Fruit fly (Drosophila melanogaster) whole organism, adult: ENCODE data around the gene Alp5.

Experiments
- CG11617 ChIP-seq: fragments of 200-800 bp; sonication (Bioruptor generic); optimal IDR thresholded peaks from 2 replicates; lab custom pipeline; 2017; ENCODE audit warnings: mild to moderate bottlenecking, missing biosample characterization, missing genetic modification reagents, missing genetic modification characterization
- CG12768 ChIP-seq: fragments of 200-800 bp; sonication (Bioruptor generic); optimal IDR thresholded peaks from 2 replicates; lab custom pipeline; 2017; ENCODE audit warnings: missing biosample characterization, missing genetic modification characterization, mild to moderate bottlenecking, moderate library complexity, missing genetic modification reagents
- CG14711 ChIP-seq: fragments of 200-800 bp; sonication (Bioruptor generic); optimal IDR thresholded peaks from 2 replicates; lab custom pipeline; 2018; ENCODE audit warnings: missing biosample characterization, mild to moderate bottlenecking, missing genetic modification characterization, moderate library complexity
- CG1620 ChIP-seq: fragments of 200-800 bp; sonication (Bioruptor generic); optimal IDR thresholded peaks from 2 replicates; lab custom pipeline; 2016; ENCODE audit warnings: missing biosample characterization, missing genetic modification characterization
- CG33017 ChIP-seq: fragments of 200-800 bp; sonication (Bioruptor generic); optimal IDR thresholded peaks from 2 replicates; lab custom pipeline; 2018; ENCODE audit warnings: missing biosample characterization, mild to moderate bottlenecking, missing genetic modification characterization, moderate library complexity
- CG5204 ChIP-seq: fragments of 200-800 bp; sonication (Bioruptor generic); optimal IDR thresholded peaks from 2 replicates; lab custom pipeline; 2016; ENCODE audit warnings: missing biosample characterization, missing genetic modification characterization
- CG7045 ChIP-seq: fragments of 200-800 bp; sonication (Bioruptor generic); optimal IDR thresholded peaks from 2 replicates; lab custom pipeline; 2017; ENCODE audit warnings: missing biosample characterization, mild to moderate bottlenecking, missing genetic modification characterization
- CG7101 ChIP-seq: fragments of 200-800 bp; sonication (Bioruptor generic); optimal IDR thresholded peaks from 2 replicates; lab custom pipeline; 2018; ENCODE audit warnings: missing biosample characterization, mild to moderate bottlenecking, missing genetic modification characterization, moderate library complexity
- Clk ChIP-seq: fragments of 200-800 bp; sonication (Bioruptor generic); optimal IDR thresholded peaks from 2 replicates; lab custom pipeline; 2017; ENCODE audit warnings: missing biosample characterization, missing genetic modification characterization
- Crg-1 ChIP-seq: fragments of 200-800 bp; sonication (Bioruptor generic); optimal IDR thresholded peaks from 2 replicates; lab custom pipeline; 2016; ENCODE audit warnings: missing biosample characterization, missing genetic modification characterization
- Hr96 ChIP-seq: fragments of 200-800 bp; sonication (Bioruptor generic); optimal IDR thresholded peaks from 2 replicates; lab custom pipeline; 2016; ENCODE audit warnings: missing biosample characterization, missing genetic modification characterization
- Mnt ChIP-seq: fragments of 200-800 bp; sonication (Bioruptor generic); optimal IDR thresholded peaks from 2 replicates; lab custom pipeline; 2016; ENCODE audit warnings: missing biosample characterization, mild to moderate bottlenecking, missing genetic modification characterization
- bab1 ChIP-seq: fragments of 200-800 bp; sonication (Bioruptor generic); optimal IDR thresholded peaks from 3 replicates; lab custom pipeline; 2019; ENCODE audit warnings: missing biosample characterization, mild to moderate bottlenecking, missing genetic modification characterization, moderate library complexity
- cic ChIP-seq: fragments of 200-800 bp; sonication (Bioruptor generic); optimal IDR thresholded peaks from 2 replicates; lab custom pipeline; 2017; ENCODE audit warnings: missing biosample characterization, mild to moderate bottlenecking, missing genetic modification characterization, moderate library complexity
- cnc ChIP-seq, 2 experiments: fragments of >200 bp; optimal IDR thresholded peaks; 2 replicates each; lab custom pipeline; 2017
- kay ChIP-seq: fragments of 200-800 bp; sonication (Bioruptor generic); peaks from one replicate; lab custom pipeline; 2016; ENCODE audit warnings: missing biosample characterization, missing genetic modification characterization, borderline replicate concordance
- ovo ChIP-seq: fragments of 200-800 bp; sonication (Bioruptor generic); optimal IDR thresholded peaks from 2 replicates; lab custom pipeline; 2016; ENCODE audit warnings: missing biosample characterization, missing genetic modification characterization
- pad ChIP-seq: fragments of 200-800 bp; sonication (Bioruptor generic); optimal IDR thresholded peaks from 3 replicates; lab custom pipeline; 2017; ENCODE audit warnings: missing biosample characterization, missing genetic modification characterization, mild to moderate bottlenecking, moderate library complexity, missing genetic modification reagents
- tj ChIP-seq: fragments of 200-800 bp; sonication (Bioruptor generic); optimal IDR thresholded peaks from 3 replicates; lab custom pipeline; 2017; ENCODE audit warnings: missing biosample characterization, mild to moderate bottlenecking, missing genetic modification characterization, moderate library complexity
- toe ChIP-seq: fragments of 200-800 bp; sonication (Bioruptor generic); optimal IDR thresholded peaks from 2 replicates; lab custom pipeline; 2016; ENCODE audit warnings: missing biosample characterization, missing genetic modification characterization

Gene Alp5

dm6 chr3R:20977846-20978295, 28.9 kb downstream of the Alp5 start, which contains the start of gene Calx:
TSS of gene Calx (plus strand) at chr3R:20978183.
- TF ChIP-seq bab1 (GFP tag; lab: Kevin White, UChicago) = no peak
- TF ChIP-seq cic = peak; percentile 78
- no peak for TF ChIP-seq toe (GFP tag; lab: Kevin White, UChicago)
- TF ChIP-seq CG1620 (GFP tag; lab: Kevin White, UChicago) = no peak
- TF ChIP-seq pad (GFP tag; lab: Kevin White, UChicago) = peak; percentile 41
- TF ChIP-seq ovo = no peak
- TF ChIP-seq Clk = no peak
- TF ChIP-seq CG7101 (tag; lab: Kevin White, UChicago) = peak; percentile 6
- TF ChIP-seq Mnt (GFP tag; lab: Kevin White, UChicago) = peak; percentile 38

dm6 chr3R:20976649-20977048, 30.1 kb downstream of the Alp5 start:
- TF ChIP-seq Mnt (GFP tag; lab: Kevin White, UChicago) (no peak), tj (no peak), cic (no peak), CG14711 (tag; lab: Kevin White, UChicago) (no peak), CG7101 (tag; lab: Kevin White, UChicago) (no peak)

- TF ChIP-seq Crg-1 (GFP tag; lab: Kevin White, UChicago) = no peak
- peak; percentile 52 for TF ChIP-seq kay (GFP tag; lab: Kevin White, UChicago)
- no peak for TF ChIP-seq CG5204
- peak; percentile 87 for TF ChIP-seq cic
- no peak for TF ChIP-seq ovo
- TF ChIP-seq CG11617 = peak; percentile 12
- no peak for TF ChIP-seq Hr96 (GFP tag; lab: Kevin White, UChicago)
- no peak for TF ChIP-seq Clk
- no peak for TF ChIP-seq Mnt (GFP tag; lab: Kevin White, UChicago)
- TF ChIP-seq toe (GFP tag; lab: Kevin White, UChicago) = no peak
These were observed 43.8 kb downstream of the Alp5 start for dm6 chr3R:20962965-20963364.

- TF ChIP-seq CG7101 (tag; lab: Kevin White, UChicago) = no peak
- TF ChIP-seq Clk = no peak
- no peak for TF ChIP-seq kay (GFP tag; lab: Kevin White, UChicago)
- no peak for TF ChIP-seq CG5204
- no peak for TF ChIP-seq Hr96 (GFP tag; lab: Kevin White, UChicago)
- no peak for TF ChIP-seq CG14711 (tag; lab: Kevin White, UChicago)
- no peak for TF ChIP-seq toe (GFP tag; lab: Kevin White, UChicago)
- TF ChIP-seq Crg-1 (GFP tag; lab: Kevin White, UChicago) = no peak
- TF ChIP-seq tj = no peak
- no peak for TF ChIP-seq Mnt (GFP tag; lab: Kevin White, UChicago)
- no peak for TF ChIP-seq cic
- TF ChIP-seq cnc (optimal IDR thresholded peaks at IDR 0.05; lab: Kevin White, UChicago) = no peak
- TF ChIP-seq pad (GFP tag; lab: Kevin White, UChicago) = no peak
- no peak for TF ChIP-seq CG33017
- no peak for TF ChIP-seq bab1 (GFP tag; lab: Kevin White, UChicago)
These were observed 44.8 kb downstream of the Alp5 start for dm6 chr3R:20961993-20962392.

dm6 chr3R:20960881-20961518, 45.8 kb downstream of the Alp5 start:
- no peak for TF ChIP-seq toe (GFP tag; lab: Kevin White, UChicago)
- TF ChIP-seq ovo = no peak
- TF ChIP-seq CG12768 (GFP tag; lab: Kevin White, UChicago) = peak; percentile 22
- TF ChIP-seq kay (GFP tag; lab: Kevin White, UChicago) = peak; percentile 22
- TF ChIP-seq cic = peak; percentile 42
- peak; percentile 75 for TF ChIP-seq tj

dm6 chr3R:20958599-20959150, 48.1 kb downstream of the Alp5 start:
- TF ChIP-seq ovo (peak; percentile 60), Mnt (GFP tag; lab: Kevin White, UChicago) (peak; percentile 25), Clk (peak; percentile 13), CG33017 (no peak), pad (GFP tag; lab: Kevin White, UChicago) (peak; percentile 89), CG1620 (GFP tag; lab: Kevin White, UChicago) (no peak), CG12768 (GFP tag; lab: Kevin White, UChicago) (no peak)

- TF ChIP-seq Crg-1 (GFP tag; lab: Kevin White, UChicago) (peak; percentile 71), CG33017 (peak; percentile 86), CG7045 (peak; percentile 95), kay (GFP tag; lab: Kevin White, UChicago) (peak; percentile 97), Hr96 (GFP tag; lab: Kevin White, UChicago) (peak; percentile 82), CG11617 (peak; percentile 98), cic (peak; percentile 46), CG12768 (GFP tag; lab: Kevin White, UChicago) (peak; percentile 94), CG14711 (tag; lab: Kevin White, UChicago) (peak; percentile 69), toe (GFP tag; lab: Kevin White, UChicago) (peak; percentile 92), Mnt (GFP tag; lab: Kevin White, UChicago) (peak; percentile 71), Clk (peak; percentile 90), bab1 (GFP tag; lab: Kevin White, UChicago) (peak; percentile 89), ovo (peak; percentile 77), CG7101 (tag; lab: Kevin White, UChicago) (peak; percentile 90), pad (GFP tag; lab: Kevin White, UChicago) (peak; percentile 86), CG5204 (no peak), CG1620 (GFP tag; lab: Kevin White, UChicago) (peak; percentile 88), tj (peak; percentile 77), cnc (optimal IDR thresholded peaks at IDR 0.05; lab: Kevin White, UChicago) (no peak)
These were observed 49.6 kb downstream of the Alp5 start for dm6 chr3R:20956875-20957874.
